Fruit fly (Drosophila melanogaster) whole organism, embryonic: ENCODE data around the gene pkaap.

Experiments
- ATbp ChIP-seq: fragments of 200-800 bp; sonication (Bioruptor generic); optimal IDR thresholded peaks from 2 replicates; lab custom pipeline; 2017; ENCODE audit warnings: missing biosample characterization, mild to moderate bottlenecking, missing genetic modification characterization, missing genetic modification reagents
- CG10321 ChIP-seq: fragments of 200-800 bp; sonication (Bioruptor generic); IDR thresholded peaks from 2 replicates; pipeline ENCODE4 v1.3.6; 2022; ENCODE audit warnings: missing biosample characterization, missing genetic modification characterization
- CG13123 ChIP-seq: fragments of 200-800 bp; sonication (Bioruptor generic); optimal IDR thresholded peaks from 2 replicates; lab custom pipeline; 2016; ENCODE audit warnings: missing biosample characterization, missing genetic modification characterization
- CG14860 ChIP-seq: fragments of 200-800 bp; sonication (Bioruptor generic); IDR thresholded peaks from 3 replicates; pipeline ENCODE4 v1.3.6; 2022; ENCODE audit warnings: missing biosample characterization, missing genetic modification characterization; ENCODE audit not compliant: partially characterized antibody
- CG16815 ChIP-seq: fragments of 200-800 bp; sonication (Bioruptor generic); optimal IDR thresholded peaks from 3 replicates; lab custom pipeline; 2017; ENCODE audit warnings: missing biosample characterization, mild to moderate bottlenecking, missing genetic modification characterization
- CG17359 ChIP-seq: fragments of 200-800 bp; sonication (Bioruptor generic); optimal IDR thresholded peaks from 3 replicates; lab custom pipeline; 2018; ENCODE audit warnings: missing biosample characterization, mild to moderate bottlenecking, missing genetic modification characterization, moderate library complexity
- CG17361 ChIP-seq: fragments of 200-800 bp; sonication (Bioruptor generic); IDR thresholded peaks from 3 replicates; pipeline ENCODE4 v1.3.6; 2022; ENCODE audit warnings: missing biosample characterization, missing genetic modification characterization
- CG1832 ChIP-seq: fragments of 200-800 bp; sonication (Bioruptor generic); optimal IDR thresholded peaks from 2 replicates; lab custom pipeline; 2017; ENCODE audit warnings: missing biosample characterization, mild to moderate bottlenecking, missing genetic modification characterization, inconsistent platforms
- CG18476 ChIP-seq: fragments of 200-800 bp; sonication (Bioruptor generic); optimal IDR thresholded peaks from 2 replicates; lab custom pipeline; 2016; ENCODE audit warnings: missing biosample characterization, mild to moderate bottlenecking, missing genetic modification characterization
- CG18599 ChIP-seq: fragments of 200-800 bp; sonication (Bioruptor generic); optimal IDR thresholded peaks from 3 replicates; lab custom pipeline; 2017; ENCODE audit warnings: missing biosample characterization, missing genetic modification characterization, mild to moderate bottlenecking, moderate library complexity, missing genetic modification reagents
- CG2116 ChIP-seq: fragments of 200-800 bp; sonication (Bioruptor generic); optimal IDR thresholded peaks from 3 replicates; lab custom pipeline; 2018; ENCODE audit warnings: missing biosample characterization, mild to moderate bottlenecking, missing genetic modification characterization
- CG2129 ChIP-seq: fragments of 200-800 bp; sonication (Bioruptor generic); IDR thresholded peaks from 2 replicates; pipeline ENCODE4 v1.3.6; 2022; ENCODE audit warnings: missing biosample characterization, missing genetic modification characterization; ENCODE audit not compliant: partially characterized antibody
- CG2889 ChIP-seq: fragments of 200-800 bp; sonication (Bioruptor generic); IDR thresholded peaks from 3 replicates; pipeline ENCODE4 v1.3.6; 2022; ENCODE audit warnings: missing biosample characterization, missing genetic modification characterization
- CG43689 ChIP-seq: fragments of 200-800 bp; sonication (Bioruptor generic); IDR thresholded peaks from 2 replicates; pipeline ENCODE4 v1.3.6; 2022; ENCODE audit warnings: missing biosample characterization, missing genetic modification characterization
- CG4707 ChIP-seq: fragments of 200-800 bp; sonication (Bioruptor generic); optimal IDR thresholded peaks from 2 replicates; lab custom pipeline; 2018; ENCODE audit warnings: missing biosample characterization, mild to moderate bottlenecking, missing genetic modification characterization, moderate library complexity
- CG6272 ChIP-seq: fragments of 200-800 bp; sonication (Bioruptor generic); IDR thresholded peaks from 2 replicates; pipeline ENCODE4 v1.3.6; 2022; ENCODE audit warnings: missing biosample characterization, missing genetic modification characterization
- CG9876 ChIP-seq: fragments of 200-800 bp; sonication (Bioruptor generic); optimal IDR thresholded peaks from 2 replicates; lab custom pipeline; 2016; ENCODE audit warnings: missing biosample characterization, missing genetic modification characterization
- CHES-1-like ChIP-seq: fragments of 200-800 bp; sonication (Bioruptor generic); optimal IDR thresholded peaks from 2 replicates; lab custom pipeline; 2016; ENCODE audit warnings: missing biosample characterization, missing genetic modification characterization
- Dad ChIP-seq: fragments of 200-800 bp; sonication (Bioruptor generic); optimal IDR thresholded peaks from 3 replicates; lab custom pipeline; 2016; ENCODE audit warnings: missing biosample characterization, missing genetic modification characterization
- Dip3 ChIP-seq: fragments of 200-800 bp; sonication (Bioruptor generic); optimal IDR thresholded peaks from 3 replicates; lab custom pipeline; 2016; ENCODE audit warnings: missing biosample characterization, missing genetic modification characterization
- Dref ChIP-seq: fragments of 200-800 bp; sonication (Bioruptor generic); IDR thresholded peaks from 2 replicates; pipeline ENCODE4 v1.3.6; 2022; ENCODE audit warnings: missing biosample characterization, missing genetic modification characterization
- H15 ChIP-seq: fragments of 200-800 bp; sonication (Bioruptor generic); IDR thresholded peaks from 3 replicates; pipeline ENCODE4 v1.3.6; 2022; ENCODE audit warnings: missing biosample characterization, missing genetic modification characterization
- Hmr ChIP-seq: fragments of 200-800 bp; sonication (Bioruptor generic); optimal IDR thresholded peaks from 3 replicates; lab custom pipeline; 2017; ENCODE audit warnings: mild to moderate bottlenecking, missing biosample characterization, missing genetic modification reagents, missing genetic modification characterization
- Meics ChIP-seq: fragments of 200-800 bp; sonication (Bioruptor generic); optimal IDR thresholded peaks from 2 replicates; lab custom pipeline; 2017; ENCODE audit warnings: missing biosample characterization, mild to moderate bottlenecking, missing genetic modification characterization
- Optix ChIP-seq: fragments of 200-800 bp; sonication (Bioruptor generic); IDR thresholded peaks from 3 replicates; pipeline ENCODE4 v1.3.6; 2022; ENCODE audit warnings: missing biosample characterization, missing genetic modification characterization
- Rfx ChIP-seq: fragments of 200-800 bp; sonication (Bioruptor generic); IDR thresholded peaks from 2 replicates; pipeline ENCODE4 v1.3.6; 2022; ENCODE audit warnings: missing biosample characterization, missing genetic modification characterization
- TFAM ChIP-seq: fragments of 200-800 bp; sonication (Bioruptor generic); optimal IDR thresholded peaks from 2 replicates; lab custom pipeline; 2017; ENCODE audit warnings: missing biosample characterization, missing genetic modification characterization, inconsistent platforms
- Trl ChIP-seq, 3 experiments: fragments of >200 bp in 2 of 3; fragments of 200-800 bp in 1 of 3; sonication (Bioruptor generic) in 1 of 3; optimal IDR thresholded peaks; 2 replicates in 1 of 3; 3 replicates in 2 of 3; lab custom pipeline; 2016 to 2017; ENCODE audit warnings: missing biosample characterization in 1 of 3, missing genetic modification characterization in 1 of 3
- ap ChIP-seq: fragments of 200-800 bp; sonication (Bioruptor generic); IDR thresholded peaks from 2 replicates; pipeline ENCODE4 v1.3.6; 2022; ENCODE audit warnings: missing biosample characterization, missing genetic modification characterization
- br ChIP-seq: fragments of >200 bp; optimal IDR thresholded peaks from 2 replicates; lab custom pipeline; 2017
- chn ChIP-seq: fragments of 200-800 bp; sonication (Bioruptor generic); optimal IDR thresholded peaks from 2 replicates; lab custom pipeline; 2016; ENCODE audit warnings: missing biosample characterization, missing genetic modification characterization
- corto ChIP-seq: fragments of 200-800 bp; sonication (Bioruptor generic); optimal IDR thresholded peaks from 2 replicates; lab custom pipeline; 2016; ENCODE audit warnings: missing biosample characterization, mild to moderate bottlenecking, missing genetic modification characterization, moderate library complexity
- croc ChIP-seq: fragments of 200-800 bp; sonication (Bioruptor generic); conservative IDR thresholded peaks from 3 replicates; pipeline ENCODE4 v1.3.6; 2022; ENCODE audit warnings: missing biosample characterization, missing genetic modification characterization
- fd64A ChIP-seq: fragments of 200-800 bp; sonication (Bioruptor generic); optimal IDR thresholded peaks from 3 replicates; lab custom pipeline; 2018; ENCODE audit warnings: missing biosample characterization, mild to moderate bottlenecking, missing genetic modification characterization
- her ChIP-seq: fragments of 200-800 bp; sonication (Bioruptor generic); optimal IDR thresholded peaks from 2 replicates; lab custom pipeline; 2016; ENCODE audit warnings: missing biosample characterization, missing genetic modification characterization
- ken ChIP-seq: fragments of 200-800 bp; sonication (Bioruptor generic); IDR thresholded peaks from 3 replicates; pipeline ENCODE4 v1.3.6; 2022; ENCODE audit warnings: missing biosample characterization, missing genetic modification characterization
- kni ChIP-seq: fragments of 200-800 bp; sonication (Bioruptor generic); optimal IDR thresholded peaks from 3 replicates; lab custom pipeline; 2017; ENCODE audit warnings: mild to moderate bottlenecking, missing biosample characterization, missing genetic modification reagents, missing genetic modification characterization
- lmd ChIP-seq: fragments of 200-800 bp; sonication (Bioruptor generic); IDR thresholded peaks from 2 replicates; pipeline ENCODE4 v1.3.6; 2022; ENCODE audit warnings: missing biosample characterization, missing genetic modification characterization
- lola ChIP-seq, 3 experiments: fragments of >200 bp in 2 of 3; fragments of 200-800 bp in 1 of 3; sonication (Bioruptor generic) in 1 of 3; optimal IDR thresholded peaks; 2 replicates each; lab custom pipeline; 2017 to 2019; ENCODE audit warnings: missing biosample characterization in 3 of 3, missing genetic modification characterization in 3 of 3, mild to moderate bottlenecking in 1 of 3, moderate library complexity in 1 of 3
- pb ChIP-seq: fragments of 200-800 bp; sonication (Bioruptor generic); optimal IDR thresholded peaks from 3 replicates; lab custom pipeline; 2016; ENCODE audit warnings: missing biosample characterization, missing genetic modification characterization
- salm ChIP-seq: fragments of 200-800 bp; sonication (Bioruptor generic); optimal IDR thresholded peaks from 2 replicates; lab custom pipeline; 2018; ENCODE audit warnings: missing biosample characterization, mild to moderate bottlenecking, missing genetic modification characterization
- schlank ChIP-seq: fragments of 200-800 bp; sonication (Bioruptor generic); optimal IDR thresholded peaks from 2 replicates; lab custom pipeline; 2018; ENCODE audit warnings: missing biosample characterization, mild to moderate bottlenecking, missing genetic modification characterization
- sens ChIP-seq: fragments of 200-800 bp; sonication (Bioruptor generic); peaks from one replicate; lab custom pipeline; 2016; ENCODE audit warnings: missing biosample characterization, missing genetic modification characterization
- sqz ChIP-seq: fragments of 200-800 bp; sonication (Bioruptor generic); optimal IDR thresholded peaks from 3 replicates; lab custom pipeline; 2018; ENCODE audit warnings: missing biosample characterization, mild to moderate bottlenecking, missing genetic modification characterization
- tgo ChIP-seq: fragments of 200-800 bp; sonication (Bioruptor generic); IDR thresholded peaks from 3 replicates; pipeline ENCODE4 v1.3.6; 2022; ENCODE audit warnings: missing biosample characterization, missing genetic modification characterization
- tio ChIP-seq: fragments of 200-800 bp; sonication (Bioruptor generic); optimal IDR thresholded peaks from 2 replicates; lab custom pipeline; 2017; ENCODE audit warnings: missing biosample characterization, missing genetic modification characterization, inconsistent platforms
- tll ChIP-seq, 2 experiments: fragments of 200-800 bp in 1 of 2; fragments of >200 bp in 1 of 2; sonication (Bioruptor generic) in 1 of 2; optimal IDR thresholded peaks; 2 replicates each; lab custom pipeline; 2017 to 2019; ENCODE audit warnings: missing biosample characterization in 2 of 2, missing genetic modification characterization in 2 of 2, mild to moderate bottlenecking in 1 of 2, moderate library complexity in 1 of 2
- tx ChIP-seq: fragments of 200-800 bp; sonication (Bioruptor generic); optimal IDR thresholded peaks from 2 replicates; lab custom pipeline; 2016; ENCODE audit warnings: missing biosample characterization, missing genetic modification characterization
- z ChIP-seq: fragments of 200-800 bp; sonication (Bioruptor generic); IDR thresholded peaks from 3 replicates; pipeline ENCODE4 v1.3.6; 2022; ENCODE audit warnings: missing biosample characterization, missing genetic modification characterization

pkaap gene

DNA sequence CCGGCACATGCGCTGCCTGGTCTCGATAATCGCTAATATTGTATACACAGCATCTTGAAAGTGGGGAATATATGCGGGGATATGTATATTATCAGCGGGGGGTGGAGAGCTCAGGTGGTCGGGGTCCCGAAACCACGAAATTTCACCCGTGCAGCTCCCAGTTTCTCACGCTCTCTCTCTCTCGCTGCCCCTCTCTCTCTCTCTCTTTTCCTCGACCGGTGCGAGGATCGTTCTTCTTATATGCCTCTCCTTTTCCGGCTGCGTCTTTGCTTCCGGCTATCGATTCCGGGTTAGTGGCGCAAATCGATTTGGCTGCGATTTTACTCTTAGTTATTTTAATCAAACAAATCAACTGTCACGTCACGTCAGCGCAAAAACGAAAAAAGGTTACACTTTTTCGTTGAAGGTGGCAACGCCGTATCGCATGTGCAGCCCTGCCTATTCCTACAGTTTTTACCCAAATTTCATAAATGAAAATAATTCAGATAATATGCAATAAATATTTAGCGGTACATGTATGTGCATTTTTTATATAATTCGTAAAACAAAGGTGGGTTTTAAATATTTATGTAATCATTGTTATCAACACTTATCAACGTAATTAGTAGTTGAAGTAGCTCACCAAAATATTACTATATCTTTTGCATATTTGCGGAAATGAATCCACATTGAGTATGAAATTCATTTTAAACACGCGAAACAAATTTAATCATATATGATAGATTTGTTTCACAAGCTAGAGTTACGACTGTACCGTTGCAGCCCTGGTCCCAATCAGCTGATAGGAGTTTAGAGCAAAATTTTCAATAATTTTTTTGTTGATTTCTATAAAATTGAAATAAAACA is 11.6 kb downstream of the pkaap start, which contains the start of the genes heix and CG17328 (continued):
- TF ChIP-seq CG2129 (GFP tag; lab: Robert Waterston, UW) (no peak), ap (GFP tag; lab: Robert Waterston, UW) (no peak), schlank (tag; lab: Kevin White, UChicago) (peak; percentile 57), pb (GFP tag; lab: Kevin White, UChicago) (peak; percentile 11), Hmr (GFP tag; lab: Kevin White, UChicago) (no peak), sqz (GFP tag; lab: Kevin White, UChicago) (no peak), CG10321 (no peak), CG18599 (GFP tag; lab: Kevin White, UChicago) (peak; percentile 72), lmd (GFP tag; lab: Robert Waterston, UW) (peak; percentile 78), br (lab: Kevin White, UChicago) (no peak), Optix (GFP tag; lab: Robert Waterston, UW) (no peak), CG2116 (peak; percentile 75), Rfx (peak; percentile 85), CG9876 (GFP tag; lab: Kevin White, UChicago) (peak; percentile 6), tx (GFP tag; lab: Kevin White, UChicago) (peak; percentile 22), CG6272 (no peak; the same call in none of the 2 replicates), CG16815 (peak; percentile 67), salm (tag; lab: Kevin White, UChicago) (no peak), tll (GFP tag; optimal IDR thresholded peaks at IDR 0.05; lab: Kevin White, UChicago) (peak in 1 of 2 experiments; percentile 50), CG18476 (peak; percentile 48), kni (GFP tag; lab: Kevin White, UChicago) (no peak), Dad (peak; percentile 28), CG4707 (GFP tag; lab: Kevin White, UChicago) (no peak), tio (GFP tag; lab: Kevin White, UChicago) (peak; percentile 80), CG13123 (GFP tag; lab: Kevin White, UChicago) (peak; percentile 7), Meics (GFP tag; lab: Kevin White, UChicago) (peak; percentile 73), TFAM (GFP tag; lab: Kevin White, UChicago) (no peak), lola (GFP tag; optimal IDR thresholded peaks at IDR 0.05; lab: Kevin White, UChicago) (peak in 1 of 3 experiments; percentile 70), tgo (GFP tag; lab: Robert Waterston, UW) (peak; percentile 77), chn (GFP tag; lab: Kevin White, UChicago) (peak; percentile 60), CG43689 (GFP tag; lab: Robert Waterston, UW) (no peak), CG17361 (GFP tag; lab: Robert Waterston, UW) (peak; percentile 88), CHES-1-like (peak; percentile 49), H15 (GFP tag; lab: Robert Waterston, UW) (peak; percentile 70; the same call in 2 of the 3 replicates), ATbp (GFP tag; lab: Kevin White, UChicago) (no peak), Trl (optimal IDR thresholded peaks at IDR 0.05; lab: Kevin White, UChicago) (peak; percentile 88 to 89), Trl (GFP tag; optimal IDR thresholded peaks at IDR 0.05; lab: Kevin White, UChicago) (peak; percentile 48), CG2889 (GFP tag; lab: Robert Waterston, UW) (no peak), corto (GFP tag; lab: Kevin White, UChicago) (peak; percentile 33), CG1832 (GFP tag; lab: Kevin White, UChicago) (peak; percentile 57), her (GFP tag; lab: Kevin White, UChicago) (no peak), CG14860 (no peak), ken (peak; percentile 76), z (GFP tag; lab: Robert Waterston, UW) (no peak), CG17359 (tag; lab: Kevin White, UChicago) (peak; percentile 63), croc (GFP tag; lab: Robert Waterston, UW) (peak; percentile 29; the same call in 1 of the 3 replicates), Dip3 (GFP tag; lab: Kevin White, UChicago) (peak; percentile 69), sens (GFP tag; lab: Kevin White, UChicago) (peak; percentile 94), fd64A (GFP tag; lab: Kevin White, UChicago) (no peak), Dref (no peak)
